Worm (Caenorhabditis elegans): ENCODE results near the gene frpr-7.

frpr-7 gene

DNA sequence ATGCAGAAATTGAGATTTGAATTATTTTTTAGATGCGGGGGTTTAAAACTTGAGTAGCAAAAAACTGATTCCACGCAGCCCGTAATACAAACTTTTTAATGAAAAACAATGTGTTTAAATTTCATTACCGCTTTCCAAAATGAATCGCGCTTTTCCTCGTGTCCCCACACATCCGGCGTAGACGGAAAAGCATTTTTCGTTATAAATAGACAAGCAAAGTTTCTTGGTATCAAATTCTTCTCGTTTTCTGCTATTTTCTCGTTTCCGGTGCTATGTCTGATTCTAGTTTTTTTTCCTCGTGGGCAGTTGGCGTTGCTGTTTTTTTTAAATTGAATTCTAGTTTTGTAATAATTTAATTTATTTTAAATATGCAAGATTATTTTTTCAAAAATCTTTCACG lies 33.3 kb upstream of the frpr-7 start:
- no peak for TF ChIP-seq fkh-4 (tag; optimal IDR thresholded peaks at IDR 0.05; ENCODE audit: borderline replicate concordance)
- no peak for TF ChIP-seq lin-13 (GFP tag; optimal IDR thresholded peaks at IDR 0.05)
- peak; percentile 58 for TF ChIP-seq lin-14 (GFP tag; optimal IDR thresholded peaks at IDR 0.05)
- TF ChIP-seq nhr-47 (tag; optimal IDR thresholded peaks at IDR 0.05): peak; percentile 42
- peak; percentile 32 for TF ChIP-seq egl-13 (tag; optimal IDR thresholded peaks at IDR 0.05)
- peak; percentile 37 for TF ChIP-seq nhr-71 (tag; optimal IDR thresholded peaks at IDR 0.05)
- TF ChIP-seq nhr-85 (tag): no peak
- peak; percentile 46 for TF ChIP-seq fkh-8 (tag; optimal IDR thresholded peaks at IDR 0.05)

DNA sequence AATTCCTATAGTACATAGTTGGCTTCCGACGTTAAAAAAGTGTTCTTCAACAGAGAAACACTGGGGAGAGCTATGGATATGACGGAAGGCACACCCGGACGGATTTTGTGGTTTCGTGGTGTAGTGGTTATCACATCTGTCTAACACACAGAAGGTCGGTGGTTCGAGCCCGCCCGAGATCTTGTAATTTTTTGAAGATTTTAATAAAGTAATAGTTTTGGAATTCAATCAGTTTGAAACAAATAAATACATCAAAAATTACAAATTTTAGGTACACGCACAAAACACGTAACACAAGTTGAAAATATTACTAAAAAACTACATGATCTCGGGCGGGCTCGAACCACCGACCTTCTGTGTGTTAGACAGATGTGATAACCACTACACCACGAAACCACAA lies 31.5 kb upstream of the frpr-7 start:
- TF ChIP-seq nhr-28 (tag; optimal IDR thresholded peaks at IDR 0.05) (no peak), xbp-1 (tag; optimal IDR thresholded peaks at IDR 0.05) (no peak), jun-1 (tag; optimal IDR thresholded peaks at IDR 0.05) (no peak), nhr-20 (tag; optimal IDR thresholded peaks at IDR 0.05) (peak; percentile 3), ces-1 (GFP tag; optimal IDR thresholded peaks at IDR 0.05) (no peak), snu-23 (GFP tag; optimal IDR thresholded peaks at IDR 0.05) (peak; percentile 29), nhr-19 (GFP tag; conservative IDR thresholded peaks at IDR 0.05) (peak; percentile 57), lin-13 (GFP tag; optimal IDR thresholded peaks at IDR 0.05) (peak; percentile 4), nhr-90 (tag; optimal IDR thresholded peaks at IDR 0.05; ENCODE audit: poor library complexity) (no peak), ceh-63 (GFP tag; optimal IDR thresholded peaks at IDR 0.05) (no peak), lin-35 (GFP tag; optimal IDR thresholded peaks at IDR 0.05) (no peak), rnt-1 (tag; optimal IDR thresholded peaks at IDR 0.05) (peak; percentile 54), dsc-1 (tag; optimal IDR thresholded peaks at IDR 0.05) (peak; percentile 64), lin-14 (GFP tag; optimal IDR thresholded peaks at IDR 0.05) (peak; percentile 1), nhr-47 (tag; optimal IDR thresholded peaks at IDR 0.05) (peak; percentile 39), mab-9 (GFP tag; IDR thresholded peaks at IDR 0.05) (no peak), nhr-71 (tag; optimal IDR thresholded peaks at IDR 0.05) (peak; percentile 30), grh-1 (GFP tag; IDR thresholded peaks at IDR 0.05) (0 out of 2 replicates have a peak, but pooled peaks have one; percentile 11), isw-1 (GFP tag; IDR thresholded peaks at IDR 0.05) (no peak), nhr-77 (tag; optimal IDR thresholded peaks at IDR 0.05) (no peak)

DNA sequence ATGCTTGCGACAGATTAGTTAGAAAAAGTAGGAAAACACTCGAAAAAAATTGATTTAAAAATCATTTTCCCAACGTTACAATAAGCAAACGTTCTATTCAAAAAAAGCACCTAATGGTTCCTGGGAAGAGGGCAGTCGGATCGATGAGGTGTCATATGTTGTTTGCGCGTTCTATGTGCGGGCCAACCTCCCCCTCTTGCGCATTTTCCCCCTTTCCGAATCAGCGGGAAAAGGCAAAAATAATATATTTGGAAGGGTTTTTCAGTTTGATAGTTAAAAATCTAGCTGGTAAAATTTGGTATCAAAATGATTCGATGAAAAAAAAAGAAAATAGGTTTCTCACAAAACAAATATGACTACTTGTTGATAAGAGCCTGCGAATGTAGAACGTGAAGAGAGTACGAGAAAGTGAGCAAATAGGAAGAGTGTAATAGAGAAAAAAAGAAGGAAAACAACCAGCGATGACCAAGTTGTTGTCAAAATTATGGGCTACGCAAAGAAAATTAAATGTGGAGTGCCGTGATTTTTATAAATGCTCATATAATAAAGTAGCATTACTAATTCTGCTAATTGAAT lies 30.8 kb upstream of the frpr-7 start:
- TF ChIP-seq lir-3 (tag; optimal IDR thresholded peaks at IDR 0.05; ENCODE audit: poor library complexity): no peak
- no peak for TF ChIP-seq ceh-90 (tag; optimal IDR thresholded peaks at IDR 0.05)
- no peak for TF ChIP-seq mef-2 (tag; optimal IDR thresholded peaks at IDR 0.05)
- no peak for TF ChIP-seq hlh-4 (tag; optimal IDR thresholded peaks at IDR 0.05)
- TF ChIP-seq ceh-88 (GFP tag; IDR thresholded peaks at IDR 0.05): 0 out of 2 replicates have a peak, but pooled peaks have one; percentile 22
- TF ChIP-seq jun-1 (tag; optimal IDR thresholded peaks at IDR 0.05): no peak
- no peak for TF ChIP-seq alr-1 (tag; optimal IDR thresholded peaks at IDR 0.05; ENCODE audit: borderline replicate concordance)
- TF ChIP-seq vab-15 (tag; optimal IDR thresholded peaks at IDR 0.05): no peak
- TF ChIP-seq hlh-17 (GFP tag; optimal IDR thresholded peaks at IDR 0.05; ENCODE audit: borderline replicate concordance): no peak
- peak; percentile 46 for TF ChIP-seq skn-1 (tag; optimal IDR thresholded peaks at IDR 0.05)
- peak; percentile 84 for TF ChIP-seq nhr-19 (GFP tag; conservative IDR thresholded peaks at IDR 0.05)
- TF ChIP-seq fos-1 (tag; optimal IDR thresholded peaks at IDR 0.05): no peak
- peak; percentile 12; the same call in 1 of the 2 replicates for TF ChIP-seq isw-1 (GFP tag; IDR thresholded peaks at IDR 0.05)
- no peak for TF ChIP-seq nhr-84 (tag; optimal IDR thresholded peaks at IDR 0.05)
- peak; percentile 53 for TF ChIP-seq swsn-7 (tag; optimal IDR thresholded peaks at IDR 0.05)
- no peak for TF ChIP-seq nhr-12 (tag; optimal IDR thresholded peaks at IDR 0.05)
- TF ChIP-seq mab-9 (GFP tag; IDR thresholded peaks at IDR 0.05): 0 out of 2 replicates have a peak, but pooled peaks have one; percentile 15
- TF ChIP-seq nhr-85 (tag): peak; percentile 36
- no peak for TF ChIP-seq ceh-63 (GFP tag; optimal IDR thresholded peaks at IDR 0.05)
- peak; percentile 79 for TF ChIP-seq snu-23 (GFP tag; optimal IDR thresholded peaks at IDR 0.05)
- TF ChIP-seq efl-3 (GFP tag; optimal IDR thresholded peaks at IDR 0.05): no peak
- TF ChIP-seq C04F5.9 (tag; optimal IDR thresholded peaks at IDR 0.05): no peak
- no peak for TF ChIP-seq nhr-28 (tag; optimal IDR thresholded peaks at IDR 0.05)
- TF ChIP-seq nhr-11 (tag; optimal IDR thresholded peaks at IDR 0.05): no peak
- peak; percentile 24 for TF ChIP-seq egl-13 (tag; optimal IDR thresholded peaks at IDR 0.05)
- no peak for TF ChIP-seq fkh-10 (GFP tag; optimal IDR thresholded peaks at IDR 0.05)
- no peak for TF ChIP-seq zag-1 (tag; optimal IDR thresholded peaks at IDR 0.05)
- peak; percentile 70 for TF ChIP-seq nhr-47 (tag; optimal IDR thresholded peaks at IDR 0.05)
- peak; percentile 44 for TF ChIP-seq dsc-1 (tag; optimal IDR thresholded peaks at IDR 0.05)
- no peak for TF ChIP-seq egl-27 (tag; optimal IDR thresholded peaks at IDR 0.05)
- peak in 2 of 3 experiments; percentile 24 to 66 for TF ChIP-seq ceh-82 (tag; optimal IDR thresholded peaks at IDR 0.05)
- TF ChIP-seq sptf-1 (tag; optimal IDR thresholded peaks at IDR 0.05): no peak
- TF ChIP-seq pag-3 (tag; optimal IDR thresholded peaks at IDR 0.05; ENCODE audit: borderline replicate concordance, insufficient read depth): no peak
